Worm (Caenorhabditis elegans): Measurements from ENCODE around the gene abu-14.

Gene abu-14

ce11 chrII:9246648-9247047 is 19.6 kb upstream of the abu-14 start, which contains the start of gene T26C5.5:
TSS of gene T26C5.5 (minus strand) at chrII:9246748.
- no peak for TF ChIP-seq unc-62 (GFP tag; optimal IDR thresholded peaks at IDR 0.05)
- TF ChIP-seq ZK546.5 (tag; optimal IDR thresholded peaks at IDR 0.05), result no peak
- TF ChIP-seq nhr-12 (tag; optimal IDR thresholded peaks at IDR 0.05), result no peak
- no peak for TF ChIP-seq nhr-25 (tag; optimal IDR thresholded peaks at IDR 0.05)
- no peak for TF ChIP-seq tbx-2 (tag; optimal IDR thresholded peaks at IDR 0.05)
- TF ChIP-seq lsy-12 (tag; optimal IDR thresholded peaks at IDR 0.05), result no peak
- no peak for TF ChIP-seq egl-5 (tag; optimal IDR thresholded peaks at IDR 0.05)
- no peak for TF ChIP-seq zag-1 (tag; optimal IDR thresholded peaks at IDR 0.05)
- no peak for TF ChIP-seq unc-39 (tag; optimal IDR thresholded peaks at IDR 0.05)
- TF ChIP-seq daf-12 (tag; optimal IDR thresholded peaks at IDR 0.05), result no peak
- no peak for TF ChIP-seq snpc-4 (tag; optimal IDR thresholded peaks at IDR 0.05)

DNA sequence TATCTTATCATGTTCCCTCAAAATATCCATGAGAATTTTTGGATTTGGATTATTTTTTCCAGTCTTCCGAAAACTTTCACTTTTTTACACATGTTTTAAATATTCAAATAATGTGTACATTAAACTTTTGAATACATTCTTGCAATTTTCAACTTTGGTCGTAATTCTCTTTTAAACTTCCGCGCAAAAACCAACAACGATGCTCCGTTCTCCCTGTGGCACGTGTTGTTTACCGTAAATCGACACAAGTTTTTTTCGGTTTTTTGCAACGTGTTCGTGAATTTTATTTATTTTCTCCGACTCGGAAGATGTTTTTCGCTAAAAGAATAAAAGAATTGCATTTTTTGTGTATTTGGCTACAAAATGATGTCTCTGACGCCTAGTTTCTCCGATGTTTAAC is 15.8 kb upstream of the abu-14 start:
- TF ChIP-seq R02D3.7 (tag; optimal IDR thresholded peaks at IDR 0.05) (peak; percentile 94), nhr-25 (tag; optimal IDR thresholded peaks at IDR 0.05) (no peak), snpc-4 (tag; optimal IDR thresholded peaks at IDR 0.05) (no peak), lin-15B (tag; optimal IDR thresholded peaks at IDR 0.05) (peak; percentile 42), pha-4 (tag; optimal IDR thresholded peaks at IDR 0.05) (peak; percentile 94), hmg-11 (tag; optimal IDR thresholded peaks at IDR 0.05) (peak; percentile 17), nfya-1 (tag; optimal IDR thresholded peaks at IDR 0.05; ENCODE audit: insufficient read depth) (peak; percentile 54), elt-2 (tag; optimal IDR thresholded peaks at IDR 0.05) (peak; percentile 14), ama-1 (optimal IDR thresholded peaks at IDR 0.05) (peak; percentile 24)

DNA sequence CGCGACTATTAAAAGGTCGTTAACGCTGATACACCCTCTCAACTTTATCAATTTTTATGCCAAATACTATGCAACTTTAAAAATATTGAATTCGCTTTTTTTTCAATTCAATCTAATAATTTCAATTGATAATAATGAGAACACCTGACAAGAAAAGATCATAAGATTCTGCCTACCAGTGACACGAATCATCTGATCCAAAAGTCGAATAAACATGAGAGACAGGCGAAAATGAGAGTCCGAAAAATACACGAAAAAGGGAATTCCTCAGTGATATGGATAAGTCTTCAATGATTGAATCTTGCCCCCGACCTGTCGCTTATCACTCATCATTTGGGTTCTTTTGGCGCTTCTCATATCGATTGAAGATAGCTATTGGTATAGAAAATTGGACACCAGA is 14.6 kb upstream of the abu-14 start:
- TF ChIP-seq ama-1 (optimal IDR thresholded peaks at IDR 0.05) (no peak), unc-62 (GFP tag; optimal IDR thresholded peaks at IDR 0.05) (no peak), fos-1 (tag; optimal IDR thresholded peaks at IDR 0.05) (no peak), ztf-4 (tag; optimal IDR thresholded peaks at IDR 0.05) (no peak), ceh-16 (tag; optimal IDR thresholded peaks at IDR 0.05) (no peak), fkh-10 (GFP tag; optimal IDR thresholded peaks at IDR 0.05) (no peak), R02D3.7 (tag; optimal IDR thresholded peaks at IDR 0.05) (no peak), tbx-2 (tag; optimal IDR thresholded peaks at IDR 0.05) (no peak), fkh-2 (tag; optimal IDR thresholded peaks at IDR 0.05) (no peak), lin-39 (tag; optimal IDR thresholded peaks at IDR 0.05) (no peak), lin-15B (tag; optimal IDR thresholded peaks at IDR 0.05) (no peak), elt-3 (tag; optimal IDR thresholded peaks at IDR 0.05) (no peak), hmg-11 (tag; optimal IDR thresholded peaks at IDR 0.05) (no peak), elt-2 (tag; optimal IDR thresholded peaks at IDR 0.05) (no peak), pqm-1 (tag; optimal IDR thresholded peaks at IDR 0.05) (no peak), egl-5 (tag; optimal IDR thresholded peaks at IDR 0.05) (no peak), ceh-9 (tag; optimal IDR thresholded peaks at IDR 0.05) (no peak), nhr-43 (tag; optimal IDR thresholded peaks at IDR 0.05; ENCODE audit: poor library complexity, severe bottlenecking) (no peak), nhr-28 (tag; optimal IDR thresholded peaks at IDR 0.05) (no peak), ceh-28 (tag; optimal IDR thresholded peaks at IDR 0.05) (no peak)

DNA sequence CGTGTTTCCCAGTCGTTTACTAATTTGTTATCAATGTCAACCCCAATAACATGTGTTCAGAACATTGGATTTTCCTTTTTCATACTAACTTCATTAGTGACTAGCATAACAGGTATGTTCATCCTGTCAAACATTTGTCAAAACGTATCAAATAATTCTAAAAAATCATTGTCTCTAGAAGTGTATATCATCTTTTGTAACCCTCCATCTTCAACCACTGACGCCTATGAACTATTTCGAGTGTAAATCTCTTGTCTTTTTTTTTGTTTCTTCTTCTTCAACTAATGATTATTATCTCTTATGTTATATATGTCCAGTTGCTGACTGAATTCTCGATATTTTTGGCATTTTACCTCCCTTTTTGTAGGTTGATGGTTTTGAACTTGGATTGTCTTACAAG is 10.7 kb upstream of the abu-14 start:
- no peak for TF ChIP-seq mml-1 (tag; optimal IDR thresholded peaks at IDR 0.05)
- no peak for TF ChIP-seq nfya-1 (tag; optimal IDR thresholded peaks at IDR 0.05; ENCODE audit: insufficient read depth)
- no peak for TF ChIP-seq nhr-76 (tag; optimal IDR thresholded peaks at IDR 0.05)
- TF ChIP-seq ztf-4 (tag; optimal IDR thresholded peaks at IDR 0.05), result no peak
- TF ChIP-seq ZK546.5 (tag; optimal IDR thresholded peaks at IDR 0.05), result no peak
- no peak for TF ChIP-seq egl-5 (tag; optimal IDR thresholded peaks at IDR 0.05)
- no peak for TF ChIP-seq jun-1 (tag; optimal IDR thresholded peaks at IDR 0.05)
- no peak for TF ChIP-seq nhr-11 (tag; optimal IDR thresholded peaks at IDR 0.05)
- TF ChIP-seq fkh-10 (GFP tag; optimal IDR thresholded peaks at IDR 0.05), result no peak
- TF ChIP-seq elt-3 (tag; optimal IDR thresholded peaks at IDR 0.05), result no peak
- no peak for TF ChIP-seq nhr-77 (tag; optimal IDR thresholded peaks at IDR 0.05)
- no peak for TF ChIP-seq ceh-82 (tag; optimal IDR thresholded peaks at IDR 0.05)
- TF ChIP-seq skn-1 (tag; optimal IDR thresholded peaks at IDR 0.05), result no peak
